Fruit fly (Drosophila melanogaster): ENCODE measurements around the gene CG6769.

CG6769 gene

dm6 chrX:17856458-17857277, 4.1 kb upstream of the CG6769 start, which contains the start of gene Srx (continued):
- peak; percentile 23 for TF ChIP-seq Lhr (GFP tag; optimal IDR thresholded peaks at IDR 0.05)
- TF ChIP-seq CG18262 (tag; optimal IDR thresholded peaks at IDR 0.05) = no peak
- no peak for TF ChIP-seq H15 (GFP tag; IDR thresholded peaks at IDR 0.05)
- TF ChIP-seq sim (GFP tag; IDR thresholded peaks at IDR 0.05) = no peak
- no peak for TF ChIP-seq CG16813 (GFP tag; IDR thresholded peaks at IDR 0.05; ENCODE audit: partially characterized antibody)
- TF ChIP-seq CG10431 (GFP tag; optimal IDR thresholded peaks at IDR 0.05) = no peak
- no peak for TF ChIP-seq CG8944 (GFP tag; optimal IDR thresholded peaks at IDR 0.05)
- peak; percentile 29 for TF ChIP-seq phol (tag; optimal IDR thresholded peaks at IDR 0.05)
- no peak for TF ChIP-seq CG32532 (GFP tag; IDR thresholded peaks at IDR 0.05)
- peak; percentile 24 for TF ChIP-seq org-1 (GFP tag; optimal IDR thresholded peaks at IDR 0.05)
- no peak for TF ChIP-seq chn (GFP tag; optimal IDR thresholded peaks at IDR 0.05)
- peak; percentile 6 for TF ChIP-seq CG1233 (GFP tag; optimal IDR thresholded peaks at IDR 0.05)
- no peak for TF ChIP-seq CG14014 (GFP tag; IDR thresholded peaks at IDR 0.05)
- TF ChIP-seq stc (GFP tag; IDR thresholded peaks at IDR 0.05) = no peak
- TF ChIP-seq C15 (GFP tag; IDR thresholded peaks at IDR 0.05) = no peak
- TF ChIP-seq kah (GFP tag; optimal IDR thresholded peaks at IDR 0.05) = no peak
- no peak for TF ChIP-seq wor (GFP tag; IDR thresholded peaks at IDR 0.05)
- TF ChIP-seq amos (GFP tag; IDR thresholded peaks at IDR 0.05; ENCODE audit: partially characterized antibody) = no peak
- TF ChIP-seq zen (tag; optimal IDR thresholded peaks at IDR 0.05) = no peak
- peak; percentile 66 for TF ChIP-seq Ets97D (GFP tag; optimal IDR thresholded peaks at IDR 0.05)
- TF ChIP-seq knrl (GFP tag; IDR thresholded peaks at IDR 0.05; ENCODE audit: partially characterized antibody) = no peak
- TF ChIP-seq lmd (GFP tag; IDR thresholded peaks at IDR 0.05) = no peak
- no peak; the same call in 2 of the 3 replicates for TF ChIP-seq CG6175 (GFP tag; IDR thresholded peaks at IDR 0.05)
- no peak for TF ChIP-seq CG7987 (GFP tag; optimal IDR thresholded peaks at IDR 0.05)
- TF ChIP-seq D19B (GFP tag; optimal IDR thresholded peaks at IDR 0.05) = no peak
- no peak for TF ChIP-seq CG30431 (GFP tag; optimal IDR thresholded peaks at IDR 0.05)
- peak; percentile 11 for TF ChIP-seq CG9609 (GFP tag; optimal IDR thresholded peaks at IDR 0.05)
- no peak for TF ChIP-seq Spps (tag; optimal IDR thresholded peaks at IDR 0.05)
- no peak for TF ChIP-seq CG7745 (tag; optimal IDR thresholded peaks at IDR 0.05)
- TF ChIP-seq CG5180 (GFP tag; optimal IDR thresholded peaks at IDR 0.05) = no peak
- peak; percentile 21 for TF ChIP-seq Sry-δ (GFP tag; optimal IDR thresholded peaks at IDR 0.05)
- TF ChIP-seq CG10147 (GFP tag; optimal IDR thresholded peaks at IDR 0.05) = no peak
- TF ChIP-seq cato (GFP tag; optimal IDR thresholded peaks at IDR 0.05; ENCODE audit: borderline replicate concordance) = no peak
- TF ChIP-seq B-H1 (GFP tag; IDR thresholded peaks at IDR 0.05) = no peak
- no peak for TF ChIP-seq bowl (GFP tag; IDR thresholded peaks at IDR 0.05)
- TF ChIP-seq CG10321 (GFP tag; IDR thresholded peaks at IDR 0.05) = no peak
- peak; percentile 29; the same call in 1 of the 2 replicates for TF ChIP-seq Rfx (GFP tag; IDR thresholded peaks at IDR 0.05)
- TF ChIP-seq crp (GFP tag; optimal IDR thresholded peaks at IDR 0.05) = peak in 1 of 2 experiments; percentile 75
- TF ChIP-seq gro (GFP tag; optimal IDR thresholded peaks at IDR 0.05) = peak; percentile 0
- TF ChIP-seq CG13287 (GFP tag; IDR thresholded peaks at IDR 0.05; ENCODE audit: partially characterized antibody) = peak; percentile 14; the same call in 1 of the 2 replicates
- no peak for TF ChIP-seq lbe (GFP tag; optimal IDR thresholded peaks at IDR 0.05)
- TF ChIP-seq CG12155 (GFP tag; optimal IDR thresholded peaks at IDR 0.05) = no peak
- TF ChIP-seq CG11560 (tag; IDR thresholded peaks at IDR 0.05) = no peak
- no peak for TF ChIP-seq fu2 (GFP tag; optimal IDR thresholded peaks at IDR 0.05)
- TF ChIP-seq corto (GFP tag; optimal IDR thresholded peaks at IDR 0.05) = no peak
- peak; percentile 4 for TF ChIP-seq Meics (GFP tag; optimal IDR thresholded peaks at IDR 0.05)
- TF ChIP-seq kay (GFP tag; optimal IDR thresholded peaks at IDR 0.05) = no peak
- no peak for TF ChIP-seq CG7963 (GFP tag; IDR thresholded peaks at IDR 0.05; ENCODE audit: partially characterized antibody)
- peak; percentile 39; the same call in 1 of the 2 replicates for TF ChIP-seq Drgx (GFP tag; IDR thresholded peaks at IDR 0.05)

Data from whole organism, embryonic.